Worm (Caenorhabditis elegans) whole organism, L1 larva: ENCODE results near the gene F46B6.5.

Experiments
- C04F5.9 ChIP-seq: sonication (generic microtip); optimal IDR thresholded peaks from 2 replicates; lab custom pipeline; 2016; ENCODE audit warnings: missing genetic modification characterization, missing compliant biosample characterization
- C34B4.2 ChIP-seq: sonication (generic microtip); optimal IDR thresholded peaks from 2 replicates; lab custom pipeline; 2017; ENCODE audit warnings: mild to moderate bottlenecking, missing genetic modification characterization, missing compliant biosample characterization
- F16B12.6 ChIP-seq: fragments of 150-350 bp; optimal IDR thresholded peaks from 2 replicates; lab custom pipeline; 2014; ENCODE audit warnings: missing biosample characterization, missing genetic modification characterization
- Y116A8C.19 ChIP-seq: sonication (generic microtip); optimal IDR thresholded peaks from 2 replicates; lab custom pipeline; 2016; ENCODE audit warnings: missing compliant biosample characterization, missing genetic modification characterization, borderline replicate concordance
- aly-2 ChIP-seq: fragments of 150-350 bp; optimal IDR thresholded peaks from 2 replicates; lab custom pipeline; 2014; ENCODE audit warnings: missing biosample characterization, missing genetic modification characterization
- ceh-63 ChIP-seq: fragments of 200-800 bp; sonication (Bioruptor generic); optimal IDR thresholded peaks from 2 replicates; lab custom pipeline; 2018; ENCODE audit warnings: mild to moderate bottlenecking, missing genetic modification characterization, missing compliant biosample characterization
- ceh-88 ChIP-seq: fragments of 200-800 bp; sonication (Bioruptor generic); IDR thresholded peaks from 2 replicates; pipeline ENCODE4 v1.3.6; 2022; ENCODE audit warnings: missing genetic modification characterization, missing compliant biosample characterization
- ces-1 ChIP-seq: fragments of 150-350 bp; optimal IDR thresholded peaks from 2 replicates; lab custom pipeline; 2014; ENCODE audit warnings: missing biosample characterization, missing genetic modification reagents, missing genetic modification characterization
- efl-1 ChIP-seq, 4 experiments: fragments of 150-350 bp; optimal IDR thresholded peaks in 3 of 4; peaks in 1 of 4; 1 replicate in 1 of 4; 2 replicates in 3 of 4; lab custom pipeline; 2014; ENCODE audit warnings: missing biosample characterization in 2 of 4, missing genetic modification characterization in 2 of 4, missing genetic modification reagents in 2 of 4
- egl-13 ChIP-seq: sonication (generic microtip); optimal IDR thresholded peaks from 2 replicates; lab custom pipeline; 2016; ENCODE audit warnings: missing genotype, missing genetic modification reagents, missing genetic modification characterization, missing compliant biosample characterization
- elt-2 ChIP-seq: sonication (generic microtip); optimal IDR thresholded peaks from 2 replicates; lab custom pipeline; 2016; ENCODE audit warnings: missing genetic modification characterization, mild to moderate bottlenecking, inconsistent platforms, missing compliant biosample characterization, missing genetic modification reagents
- elt-3 ChIP-seq, 6 experiments: fragments of 150-350 bp in 1 of 6; sonication (generic microtip); optimal IDR thresholded peaks; 2 replicates each; lab custom pipeline; 2017 to 2018; ENCODE audit warnings: missing biosample characterization in 6 of 6, missing genetic modification characterization in 6 of 6, inconsistent platforms in 1 of 6
- fkh-4 ChIP-seq: sonication (generic microtip); optimal IDR thresholded peaks from 2 replicates; lab custom pipeline; 2016; ENCODE audit warnings: missing compliant biosample characterization, missing genetic modification characterization, borderline replicate concordance
- fkh-8 ChIP-seq: sonication (generic microtip); optimal IDR thresholded peaks from 2 replicates; lab custom pipeline; 2016; ENCODE audit warnings: mild to moderate bottlenecking, missing genetic modification characterization, missing compliant biosample characterization
- hlh-4 ChIP-seq: sonication (generic microtip); optimal IDR thresholded peaks from 2 replicates; lab custom pipeline; 2016; ENCODE audit warnings: mild to moderate bottlenecking, missing genetic modification characterization, missing compliant biosample characterization
- hpl-2 ChIP-seq: fragments of 150-350 bp; optimal IDR thresholded peaks from 2 replicates; lab custom pipeline; 2014; ENCODE audit warnings: missing biosample characterization, missing genetic modification reagents, missing genetic modification characterization
- isw-1 ChIP-seq: fragments of 200-800 bp; sonication (Bioruptor generic); IDR thresholded peaks from 2 replicates; pipeline ENCODE4 v1.3.6; 2022; ENCODE audit warnings: missing genetic modification characterization, missing compliant biosample characterization
- jun-1 ChIP-seq: fragments of 150-350 bp; optimal IDR thresholded peaks from 2 replicates; lab custom pipeline; 2014; ENCODE audit warnings: missing biosample characterization, missing genetic modification reagents, missing genetic modification characterization
- lin-35 ChIP-seq, 2 experiments: fragments of 150-350 bp; optimal IDR thresholded peaks; 2 replicates each; lab custom pipeline; 2014; ENCODE audit warnings: missing biosample characterization in 2 of 2, missing genetic modification characterization in 2 of 2, missing genetic modification reagents in 2 of 2
- lsy-2 ChIP-seq, 2 experiments: fragments of 150-350 bp; optimal IDR thresholded peaks; 2 replicates each; lab custom pipeline; 2014; ENCODE audit warnings: missing biosample characterization in 2 of 2, missing genetic modification characterization in 2 of 2
- mdl-1 ChIP-seq, 2 experiments: fragments of 150-350 bp; optimal IDR thresholded peaks; 2 replicates each; lab custom pipeline; 2014 to 2017; ENCODE audit warnings: missing biosample characterization in 2 of 2, missing genetic modification characterization in 2 of 2, inconsistent platforms in 1 of 2
- nhr-11 ChIP-seq: fragments of 150-350 bp; optimal IDR thresholded peaks from 2 replicates; lab custom pipeline; 2014; ENCODE audit warnings: missing biosample characterization, missing genetic modification characterization
- nhr-12 ChIP-seq: sonication (generic microtip); optimal IDR thresholded peaks from 2 replicates; lab custom pipeline; 2017; ENCODE audit warnings: missing biosample characterization, missing genetic modification characterization
- nhr-28 ChIP-seq: fragments of 150-350 bp; optimal IDR thresholded peaks from 2 replicates; lab custom pipeline; 2014; ENCODE audit warnings: missing biosample characterization, missing genetic modification characterization
- nhr-71 ChIP-seq: sonication (generic microtip); optimal IDR thresholded peaks from 2 replicates; lab custom pipeline; 2016; ENCODE audit warnings: mild to moderate bottlenecking, missing genetic modification characterization, moderate library complexity, missing compliant biosample characterization
- nhr-85 ChIP-seq: sonication (generic microtip); peaks from one replicate; lab custom pipeline; 2016; ENCODE audit warnings: missing genetic modification characterization, inconsistent platforms, missing compliant biosample characterization
- rnt-1 ChIP-seq: sonication (generic microtip); optimal IDR thresholded peaks from 2 replicates; lab custom pipeline; 2016; ENCODE audit warnings: mild to moderate bottlenecking, missing genetic modification characterization, moderate library complexity, missing compliant biosample characterization
- snpc-4 ChIP-seq: fragments of 150-350 bp; optimal IDR thresholded peaks from 2 replicates; lab custom pipeline; 2014; ENCODE audit warnings: missing biosample characterization, missing genetic modification characterization
- snu-23 ChIP-seq: sonication (generic microtip); optimal IDR thresholded peaks from 2 replicates; lab custom pipeline; 2016; ENCODE audit warnings: missing genetic modification characterization, missing compliant biosample characterization
- sup-37 ChIP-seq: fragments of 200-800 bp; sonication (Bioruptor generic); optimal IDR thresholded peaks from 2 replicates; lab custom pipeline; 2018; ENCODE audit warnings: mild to moderate bottlenecking, missing genetic modification characterization, missing compliant biosample characterization
- tbx-2 ChIP-seq: sonication (generic microtip); optimal IDR thresholded peaks from 2 replicates; lab custom pipeline; 2016; ENCODE audit warnings: missing genetic modification characterization, missing compliant biosample characterization
- unc-30 ChIP-seq: sonication (generic microtip); optimal IDR thresholded peaks from 2 replicates; lab custom pipeline; 2017; ENCODE audit warnings: missing biosample characterization, missing genetic modification characterization
- unc-62 ChIP-seq: fragments of 150-350 bp; optimal IDR thresholded peaks from 2 replicates; lab custom pipeline; 2014; ENCODE audit warnings: missing biosample characterization, missing genetic modification reagents, missing genetic modification characterization
- xbp-1 ChIP-seq: sonication (generic microtip); optimal IDR thresholded peaks from 2 replicates; lab custom pipeline; 2016; ENCODE audit warnings: missing genetic modification characterization, missing compliant biosample characterization
- ztf-4 ChIP-seq: fragments of 150-350 bp; optimal IDR thresholded peaks from 2 replicates; lab custom pipeline; 2014; ENCODE audit warnings: missing biosample characterization, missing genetic modification characterization

The F46B6.5 gene

ce11 chrV:9739402-9739801 lies 43.5 kb downstream of the F46B6.5 start, which contains the start of gene marc-1:
marc-1 (plus strand) TSS chrV:9739702.
- TF ChIP-seq hpl-2 (GFP tag; lab: Kevin White, UChicago) = no peak
- TF ChIP-seq tbx-2 = no peak
- no peak for TF ChIP-seq nhr-85 (tag; lab: Kevin White, UChicago)
- TF ChIP-seq ces-1 (GFP tag; lab: Kevin White, UChicago) = no peak
- no peak for TF ChIP-seq C34B4.2 (tag; lab: Kevin White, UChicago)
- TF ChIP-seq snu-23 (GFP tag; lab: Kevin White, UChicago) = no peak
- no peak for TF ChIP-seq sup-37
- no peak for TF ChIP-seq nhr-11 (tag; lab: Kevin White, UChicago)
- TF ChIP-seq xbp-1 = no peak
- no peak for TF ChIP-seq unc-62 (GFP tag; lab: Kevin White, UChicago)
- no peak for TF ChIP-seq isw-1 (GFP tag; lab: Robert Waterston, UW)
- TF ChIP-seq lin-35 (GFP tag; optimal IDR thresholded peaks at IDR 0.05; lab: Kevin White, UChicago) = no peak
- TF ChIP-seq lsy-2 (tag; optimal IDR thresholded peaks at IDR 0.05; lab: Kevin White, UChicago) = no peak
- TF ChIP-seq fkh-8 (tag; lab: Kevin White, UChicago) = no peak
- TF ChIP-seq mdl-1 (tag; optimal IDR thresholded peaks at IDR 0.05; lab: Kevin White, UChicago) = no peak

DNA sequence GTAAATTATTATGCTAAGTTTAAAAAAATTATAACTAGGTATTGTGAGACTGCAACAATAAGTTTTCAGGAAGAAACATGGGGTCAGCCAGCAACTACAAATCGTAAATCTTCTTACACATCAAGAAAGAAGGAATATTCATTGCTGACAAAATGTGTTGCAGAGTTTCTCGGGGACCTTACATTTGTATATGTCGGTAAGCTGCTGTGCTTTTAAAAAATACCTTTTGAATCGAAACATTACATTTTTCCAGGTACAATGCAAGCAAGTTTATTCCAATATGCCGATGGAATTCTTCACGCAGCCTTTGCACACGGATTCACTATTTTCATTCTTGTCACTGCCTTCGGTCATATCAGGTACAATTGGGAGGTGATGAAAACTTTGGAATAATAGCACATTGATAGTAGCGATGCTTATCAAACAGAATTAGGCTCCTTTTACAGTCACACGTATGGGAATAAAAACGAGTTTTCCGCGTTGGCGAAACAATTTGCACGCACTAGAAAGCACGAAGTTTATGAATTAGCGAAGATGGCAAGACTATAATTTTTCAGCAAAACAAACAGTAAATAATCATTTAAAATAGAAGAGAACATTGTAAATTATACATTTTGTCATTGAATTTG lies 44.7 kb downstream of the F46B6.5 start:
- TF ChIP-seq elt-2 (tag; lab: Kevin White, UChicago) (peak; percentile 56), F16B12.6 (tag; lab: Kevin White, UChicago) (no peak), efl-1 (optimal IDR thresholded peaks at IDR 0.05; lab: Kevin White, UChicago) (no peak), efl-1 (GFP tag; optimal IDR thresholded peaks at IDR 0.05 in 1 of 2; lab: Kevin White, UChicago) (peak in 1 of 2 experiments; percentile 73), hlh-4 (tag; lab: Kevin White, UChicago) (no peak)

- no peak for TF ChIP-seq snpc-4 (tag; lab: Kevin White, UChicago)
- peak; percentile 26 for TF ChIP-seq elt-2 (tag; lab: Kevin White, UChicago)
- TF ChIP-seq ceh-88 (GFP tag; lab: Robert Waterston, UW) = no peak
- TF ChIP-seq egl-13 = no peak
These were observed 45.6 kb downstream of the F46B6.5 start, which contains the start of gene aqp-4 for ce11 chrV:9737287-9737686. aqp-4 (plus strand) TSS chrV:9737556.

DNA sequence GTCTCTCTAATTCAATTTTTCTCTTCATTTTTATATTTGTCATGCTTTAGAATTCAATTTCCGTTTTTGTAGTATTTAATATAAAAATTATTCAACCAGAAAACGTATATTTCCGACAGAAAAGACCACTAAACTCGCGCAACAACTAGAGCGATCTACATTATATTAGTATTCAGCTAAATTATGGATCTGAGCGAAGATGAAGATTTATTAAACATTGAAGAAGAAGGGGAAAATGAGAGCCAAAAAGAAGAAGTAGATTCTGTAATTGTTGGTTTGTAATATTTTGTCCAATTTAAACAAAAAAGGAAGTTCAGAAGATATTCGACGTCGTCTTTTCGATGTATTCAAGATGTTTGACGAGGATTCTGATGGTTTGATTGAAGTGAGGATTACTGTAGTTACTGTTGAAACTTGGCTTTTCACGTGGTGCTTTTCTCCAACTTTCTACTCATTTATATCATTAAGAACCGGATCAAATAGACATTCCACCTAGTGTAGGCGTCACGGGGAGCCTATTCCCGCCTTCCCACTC lies 48.9 kb downstream of the F46B6.5 start, which contains the start of gene cal-7:
Gene cal-7, plus strand, starts transcription at position 184 of the 535 bp plus-strand sequence.
- TF ChIP-seq egl-13 = peak; percentile 1
- TF ChIP-seq fkh-4 (tag; lab: Kevin White, UChicago) = no peak
- no peak for TF ChIP-seq sup-37
- no peak for TF ChIP-seq unc-62 (GFP tag; lab: Kevin White, UChicago)
- no peak for TF ChIP-seq Y116A8C.19 (tag; lab: Kevin White, UChicago)
- TF ChIP-seq ztf-4 (tag; lab: Kevin White, UChicago) = peak; percentile 35
- TF ChIP-seq hlh-4 (tag; lab: Kevin White, UChicago) = no peak
- peak; percentile 5 for TF ChIP-seq nhr-71 (tag; lab: Kevin White, UChicago)
- peak; percentile 10 for TF ChIP-seq aly-2
- no peak for TF ChIP-seq nhr-12
- peak; percentile 2 for TF ChIP-seq fkh-8 (tag; lab: Kevin White, UChicago)
- TF ChIP-seq lsy-2 (tag; optimal IDR thresholded peaks at IDR 0.05; lab: Kevin White, UChicago) = peak in 1 of 2 experiments; percentile 24
- TF ChIP-seq elt-3 (tag; optimal IDR thresholded peaks at IDR 0.05; lab: Kevin White, UChicago) = no peak
- no peak for TF ChIP-seq unc-30
- TF ChIP-seq jun-1 (tag; lab: Kevin White, UChicago) = no peak
- no peak for TF ChIP-seq ceh-63 (GFP tag; lab: Kevin White, UChicago)
- TF ChIP-seq nhr-28 (tag; lab: Kevin White, UChicago) = no peak
- no peak for TF ChIP-seq C04F5.9 (tag; lab: Kevin White, UChicago)
- no peak for TF ChIP-seq rnt-1 (tag; lab: Kevin White, UChicago)
- TF ChIP-seq, all 84 proteins: peak for 6
